Fruit fly (Drosophila melanogaster): ENCODE data around the gene CG4036.

The CG4036 gene

dm6 chr2L:9757990-9758814, 32.5 kb upstream of the CG4036 start, which contains the start of gene zf30C (continued):
- TF ChIP-seq Mes4 (GFP tag; optimal IDR thresholded peaks at IDR 0.05) (peak; percentile 82), eyg (GFP tag; optimal IDR thresholded peaks at IDR 0.05) (peak; percentile 90), CG4707 (GFP tag; optimal IDR thresholded peaks at IDR 0.05) (peak; percentile 41), ranshi (GFP tag; IDR thresholded peaks at IDR 0.05) (peak; percentile 84), mirr (GFP tag; optimal IDR thresholded peaks at IDR 0.05) (peak; percentile 37), scrt (GFP tag; optimal IDR thresholded peaks at IDR 0.05) (peak; percentile 58), pita (GFP tag; optimal IDR thresholded peaks at IDR 0.05) (no peak), fd3F (GFP tag; optimal IDR thresholded peaks at IDR 0.05) (peak; percentile 60), vfl (GFP tag; optimal IDR thresholded peaks at IDR 0.05) (peak; percentile 85), jumu (GFP tag; optimal IDR thresholded peaks at IDR 0.05) (peak; percentile 91), zf30C (GFP tag; optimal IDR thresholded peaks at IDR 0.05) (peak; percentile 100), CG17361 (GFP tag; IDR thresholded peaks at IDR 0.05) (peak; percentile 77), cwo (GFP tag; optimal IDR thresholded peaks at IDR 0.05) (peak; percentile 48), jing (GFP tag; optimal IDR thresholded peaks at IDR 0.05) (peak; percentile 50), CG9817 (tag; optimal IDR thresholded peaks at IDR 0.05) (peak; percentile 85), CG12071 (GFP tag; optimal IDR thresholded peaks at IDR 0.05) (peak; percentile 61), Sry-β (GFP tag; optimal IDR thresholded peaks at IDR 0.05) (peak; percentile 28), chm (GFP tag; IDR thresholded peaks at IDR 0.05) (peak; percentile 90), fd64A (GFP tag; optimal IDR thresholded peaks at IDR 0.05) (peak; percentile 17), tio (GFP tag; optimal IDR thresholded peaks at IDR 0.05) (no peak), Sin3A (optimal IDR thresholded peaks at IDR 0.05) (peak; percentile 78), tin (GFP tag; optimal IDR thresholded peaks at IDR 0.05) (peak; percentile 92), pum (GFP tag; optimal IDR thresholded peaks at IDR 0.05) (peak; percentile 93), CG17612 (GFP tag; IDR thresholded peaks at IDR 0.05) (0 out of 2 replicates have a peak, but pooled peaks have one; percentile 18), Optix (GFP tag; IDR thresholded peaks at IDR 0.05) (peak; percentile 80), Hr3 (GFP tag; optimal IDR thresholded peaks at IDR 0.05) (peak; percentile 85), HmgD (GFP tag; optimal IDR thresholded peaks at IDR 0.05) (peak; percentile 90), Doc2 (GFP tag; IDR thresholded peaks at IDR 0.05) (0 out of 2 replicates have a peak, but pooled peaks have one; percentile 53), CG13624 (GFP tag; optimal IDR thresholded peaks at IDR 0.05) (peak; percentile 90), CG11695 (GFP tag; IDR thresholded peaks at IDR 0.05) (peak; percentile 63; the same call in 2 of the 3 replicates), wor (GFP tag; IDR thresholded peaks at IDR 0.05) (peak; percentile 54; the same call in 1 of the 2 replicates), Fer3 (tag; optimal IDR thresholded peaks at IDR 0.05) (peak; percentile 75), CG16815 (GFP tag; optimal IDR thresholded peaks at IDR 0.05) (peak; percentile 76), Hmr (GFP tag; optimal IDR thresholded peaks at IDR 0.05) (peak; percentile 84), phol (tag; optimal IDR thresholded peaks at IDR 0.05) (peak; percentile 63), CG11398 (GFP tag; optimal IDR thresholded peaks at IDR 0.05) (peak; percentile 74), CG10267 (tag; optimal IDR thresholded peaks at IDR 0.05) (peak; percentile 70), schlank (tag; optimal IDR thresholded peaks at IDR 0.05) (peak; percentile 78), usp (GFP tag; optimal IDR thresholded peaks at IDR 0.05) (no peak), Mrtf (GFP tag; IDR thresholded peaks at IDR 0.05) (peak; percentile 84), CG32532 (GFP tag; IDR thresholded peaks at IDR 0.05) (peak; percentile 91), CG10979 (tag; optimal IDR thresholded peaks at IDR 0.05) (peak; percentile 54), CG34376 (GFP tag; optimal IDR thresholded peaks at IDR 0.05) (peak; percentile 28), Awh (GFP tag; IDR thresholded peaks at IDR 0.05) (no peak; the same call in 1 of the 2 replicates), stc (GFP tag; IDR thresholded peaks at IDR 0.05) (peak; percentile 76), CG12942 (GFP tag; optimal IDR thresholded peaks at IDR 0.05) (peak; percentile 70), CG9609 (GFP tag; optimal IDR thresholded peaks at IDR 0.05) (peak; percentile 94), gcm2 (GFP tag; optimal IDR thresholded peaks at IDR 0.05) (peak; percentile 62), CG6272 (GFP tag; IDR thresholded peaks at IDR 0.05) (peak; percentile 87), Spps (tag; optimal IDR thresholded peaks at IDR 0.05) (peak; percentile 5)

All from whole organism, embryonic.